Fruit fly (Drosophila melanogaster) whole organism, embryonic: ENCODE measurements around the gene CG11980.

Experiments used
- Ada2b ChIP-seq: fragments of 200-800 bp; sonication (Bioruptor generic); IDR thresholded peaks from 2 replicates; pipeline ENCODE4 v1.3.6; 2022; ENCODE audit warnings: missing biosample characterization, missing genetic modification characterization
- Aef1 ChIP-seq: fragments of 200-800 bp; sonication (Bioruptor generic); IDR thresholded peaks from 3 replicates; pipeline ENCODE4 v1.3.6; 2022; ENCODE audit warnings: missing biosample characterization, missing genetic modification characterization
- Awh ChIP-seq: fragments of 200-800 bp; sonication (Bioruptor generic); IDR thresholded peaks from 2 replicates; pipeline ENCODE4, ENCODE4 v1.3.6; 2022; ENCODE audit warnings: missing biosample characterization, missing genetic modification characterization
- CG10431 ChIP-seq: fragments of 200-800 bp; sonication (Bioruptor generic); optimal IDR thresholded peaks from 3 replicates; lab custom pipeline; 2018; ENCODE audit warnings: missing biosample characterization, mild to moderate bottlenecking, missing genetic modification characterization
- CG10979 ChIP-seq: fragments of 200-800 bp; sonication (Bioruptor generic); optimal IDR thresholded peaks from 2 replicates; lab custom pipeline; 2018; ENCODE audit warnings: missing biosample characterization, mild to moderate bottlenecking, missing genetic modification characterization, moderate library complexity
- CG11085 ChIP-seq: fragments of 200-800 bp; sonication (Bioruptor generic); IDR thresholded peaks from 2 replicates; pipeline ENCODE4 v1.3.6; 2022; ENCODE audit warnings: missing biosample characterization, missing genetic modification characterization
- CG12299 ChIP-seq: fragments of 200-800 bp; sonication (Bioruptor generic); optimal IDR thresholded peaks from 2 replicates; lab custom pipeline; 2018; ENCODE audit warnings: missing biosample characterization, mild to moderate bottlenecking, missing genetic modification characterization
- CG12391 ChIP-seq: fragments of 200-800 bp; sonication (Bioruptor generic); optimal IDR thresholded peaks from 3 replicates; lab custom pipeline; 2018; ENCODE audit warnings: missing biosample characterization, mild to moderate bottlenecking, missing genetic modification characterization, moderate library complexity
- CG14441 ChIP-seq: fragments of 200-800 bp; sonication (Bioruptor generic); IDR thresholded peaks from 2 replicates; pipeline ENCODE4 v1.3.6; 2022; ENCODE audit warnings: missing biosample characterization, missing genetic modification characterization
- CG14965 ChIP-seq: fragments of 200-800 bp; sonication (Bioruptor generic); optimal IDR thresholded peaks from 2 replicates; lab custom pipeline; 2016; ENCODE audit warnings: missing biosample characterization, missing genetic modification characterization, borderline replicate concordance
- CG15011 ChIP-seq: fragments of 200-800 bp; sonication (Bioruptor generic); optimal IDR thresholded peaks from 3 replicates; lab custom pipeline; 2018; ENCODE audit warnings: missing biosample characterization, mild to moderate bottlenecking, missing genetic modification characterization
- CG15514 ChIP-seq: fragments of 200-800 bp; sonication (Bioruptor generic); optimal IDR thresholded peaks from 3 replicates; lab custom pipeline; 2017; ENCODE audit warnings: missing biosample characterization, missing genetic modification characterization, mild to moderate bottlenecking, moderate library complexity, missing genetic modification reagents
- CG1603 ChIP-seq: fragments of 200-800 bp; sonication (Bioruptor generic); optimal IDR thresholded peaks from 2 replicates; lab custom pipeline; 2019; ENCODE audit warnings: missing biosample characterization, mild to moderate bottlenecking, missing genetic modification characterization, moderate library complexity
- CG3847 ChIP-seq: fragments of 200-800 bp; sonication (Bioruptor generic); IDR thresholded peaks from 2 replicates; pipeline ENCODE4 v1.3.6; 2022; ENCODE audit warnings: missing biosample characterization, missing genetic modification characterization
- CG9797 ChIP-seq: fragments of 200-800 bp; sonication (Bioruptor generic); optimal IDR thresholded peaks from 3 replicates; lab custom pipeline; 2018; ENCODE audit warnings: missing biosample characterization, mild to moderate bottlenecking, missing genetic modification characterization
- CoRest ChIP-seq: fragments of 200-800 bp; sonication (Bioruptor generic); optimal IDR thresholded peaks from 3 replicates; lab custom pipeline; 2018; ENCODE audit warnings: missing biosample characterization, mild to moderate bottlenecking, missing genetic modification characterization, moderate library complexity
- Fer1 ChIP-seq: fragments of 200-800 bp; sonication (Bioruptor generic); optimal IDR thresholded peaks from 2 replicates; lab custom pipeline; 2017; ENCODE audit warnings: missing biosample characterization, mild to moderate bottlenecking, missing genetic modification characterization
- Fer2 ChIP-seq: fragments of 200-800 bp; sonication (Bioruptor generic); optimal IDR thresholded peaks from 2 replicates; lab custom pipeline; 2018; ENCODE audit warnings: missing biosample characterization, mild to moderate bottlenecking, missing genetic modification characterization, moderate library complexity
- HmgD ChIP-seq: fragments of 200-800 bp; sonication (Bioruptor generic); optimal IDR thresholded peaks from 3 replicates; lab custom pipeline; 2016; ENCODE audit warnings: missing biosample characterization, missing genetic modification characterization
- Hr3 ChIP-seq: fragments of 200-800 bp; sonication (Bioruptor generic); optimal IDR thresholded peaks from 3 replicates; lab custom pipeline; 2016; ENCODE audit warnings: missing biosample characterization, missing genetic modification characterization
- Jarid2 ChIP-seq: fragments of 200-800 bp; sonication (Bioruptor generic); optimal IDR thresholded peaks from 3 replicates; lab custom pipeline; 2017; ENCODE audit warnings: mild to moderate bottlenecking, missing biosample characterization, missing genetic modification reagents, missing genetic modification characterization
- MESR4 ChIP-seq: fragments of 200-800 bp; sonication (Bioruptor generic); optimal IDR thresholded peaks from 2 replicates; lab custom pipeline; 2018; ENCODE audit warnings: missing biosample characterization, mild to moderate bottlenecking, missing genetic modification characterization, moderate library complexity
- Mad ChIP-seq: fragments of 200-800 bp; sonication (Bioruptor generic); optimal IDR thresholded peaks from 2 replicates; lab custom pipeline; 2016; ENCODE audit warnings: missing biosample characterization, missing genetic modification characterization
- Mes4 ChIP-seq: fragments of 200-800 bp; sonication (Bioruptor generic); optimal IDR thresholded peaks from 2 replicates; lab custom pipeline; 2016; ENCODE audit warnings: missing biosample characterization, missing genetic modification characterization
- Side ChIP-seq: fragments of 200-800 bp; sonication (Bioruptor generic); optimal IDR thresholded peaks from 2 replicates; lab custom pipeline; 2016; ENCODE audit warnings: missing biosample characterization, missing genetic modification characterization
- Stat92E ChIP-seq, 3 experiments: fragments of >200 bp in 2 of 3; fragments of 200-800 bp in 1 of 3; sonication (Bioruptor generic) in 1 of 3; optimal IDR thresholded peaks; 2 replicates each; lab custom pipeline; 2017 to 2019; ENCODE audit warnings: missing biosample characterization in 3 of 3, missing genetic modification characterization in 3 of 3, mild to moderate bottlenecking in 1 of 3, moderate library complexity in 1 of 3
- Taf1 ChIP-seq: fragments of 200-800 bp; sonication (Bioruptor generic); IDR thresholded peaks from 2 replicates; pipeline ENCODE4 v1.3.6; 2022; ENCODE audit warnings: missing biosample characterization, missing genetic modification characterization
- Tbp ChIP-seq: fragments of >200 bp; optimal IDR thresholded peaks from 2 replicates; lab custom pipeline; 2018; ENCODE audit warnings: missing biosample characterization, missing genetic modification characterization
- Trl ChIP-seq, 3 experiments: fragments of >200 bp in 2 of 3; fragments of 200-800 bp in 1 of 3; sonication (Bioruptor generic) in 1 of 3; optimal IDR thresholded peaks; 2 replicates in 1 of 3; 3 replicates in 2 of 3; lab custom pipeline; 2016 to 2017; ENCODE audit warnings: missing biosample characterization in 1 of 3, missing genetic modification characterization in 1 of 3
- Vsx1 ChIP-seq: fragments of 200-800 bp; sonication (Bioruptor generic); optimal IDR thresholded peaks from 2 replicates; lab custom pipeline; 2017; ENCODE audit warnings: missing biosample characterization, mild to moderate bottlenecking, missing genetic modification characterization, missing genetic modification reagents
- Xbp1 ChIP-seq: fragments of 200-800 bp; sonication (Bioruptor generic); optimal IDR thresholded peaks from 3 replicates; lab custom pipeline; 2016; ENCODE audit warnings: missing biosample characterization, mild to moderate bottlenecking, missing genetic modification characterization
- ara ChIP-seq: fragments of 200-800 bp; sonication (Bioruptor generic); IDR thresholded peaks from 2 replicates; pipeline ENCODE4 v1.3.6; 2022; ENCODE audit warnings: missing biosample characterization, missing genetic modification characterization
- bcd ChIP-seq: fragments of 200-800 bp; sonication (Bioruptor generic); optimal IDR thresholded peaks from 2 replicates; lab custom pipeline; 2017; ENCODE audit warnings: missing biosample characterization, mild to moderate bottlenecking, missing genetic modification characterization
- dan ChIP-seq: fragments of 200-800 bp; sonication (Bioruptor generic); IDR thresholded peaks from 2 replicates; pipeline ENCODE4 v1.3.6; 2022; ENCODE audit warnings: missing biosample characterization, missing genetic modification characterization
- disco-r ChIP-seq: fragments of 200-800 bp; sonication (Bioruptor generic); optimal IDR thresholded peaks from 2 replicates; lab custom pipeline; 2016; ENCODE audit warnings: missing biosample characterization, missing genetic modification characterization
- gcm2 ChIP-seq: fragments of 200-800 bp; sonication (Bioruptor generic); optimal IDR thresholded peaks from 2 replicates; lab custom pipeline; 2016; ENCODE audit warnings: missing biosample characterization, missing genetic modification characterization
- grau ChIP-seq: fragments of 200-800 bp; optimal IDR thresholded peaks from 3 replicates; lab custom pipeline; 2019; ENCODE audit warnings: missing biosample characterization, mild to moderate bottlenecking, missing genetic modification characterization, moderate library complexity
- grn ChIP-seq: fragments of 200-800 bp; sonication (Bioruptor generic); optimal IDR thresholded peaks from 3 replicates; lab custom pipeline; 2017; ENCODE audit warnings: missing biosample characterization, missing genetic modification characterization
- gt ChIP-seq: fragments of 200-800 bp; sonication (Bioruptor generic); IDR thresholded peaks from 2 replicates; pipeline ENCODE4 v1.3.6; 2022; ENCODE audit warnings: missing biosample characterization, missing genetic modification characterization
- her ChIP-seq: fragments of 200-800 bp; sonication (Bioruptor generic); optimal IDR thresholded peaks from 2 replicates; lab custom pipeline; 2016; ENCODE audit warnings: missing biosample characterization, missing genetic modification characterization
- ken ChIP-seq: fragments of 200-800 bp; sonication (Bioruptor generic); IDR thresholded peaks from 3 replicates; pipeline ENCODE4 v1.3.6; 2022; ENCODE audit warnings: missing biosample characterization, missing genetic modification characterization
- lbe ChIP-seq: fragments of 200-800 bp; sonication (Bioruptor generic); optimal IDR thresholded peaks from 2 replicates; lab custom pipeline; 2016; ENCODE audit warnings: missing biosample characterization, mild to moderate bottlenecking, missing genetic modification characterization
- oc ChIP-seq: fragments of 200-800 bp; sonication (Bioruptor generic); optimal IDR thresholded peaks from 2 replicates; lab custom pipeline; 2018; ENCODE audit warnings: missing biosample characterization, mild to moderate bottlenecking, missing genetic modification characterization, moderate library complexity
- odd ChIP-seq: fragments of 200-800 bp; sonication (Bioruptor generic); optimal IDR thresholded peaks from 2 replicates; lab custom pipeline; 2017; ENCODE audit warnings: missing biosample characterization, mild to moderate bottlenecking, missing genetic modification characterization
- pan ChIP-seq, 4 experiments: fragments of >200 bp in 3 of 4; fragments of 200-800 bp in 1 of 4; sonication (Bioruptor generic) in 1 of 4; optimal IDR thresholded peaks in 3 of 4; IDR thresholded peaks in 1 of 4; 2 replicates each; pipeline versions ENCODE4 v1.3.6 to Lab custom; 2017 to 2022; ENCODE audit warnings: missing biosample characterization in 2 of 4, missing genetic modification characterization in 2 of 4, mixed read lengths in 1 of 4
- pho ChIP-seq: fragments of 200-800 bp; sonication (Bioruptor generic); optimal IDR thresholded peaks from 2 replicates; lab custom pipeline; 2016; ENCODE audit warnings: missing biosample characterization, missing genetic modification characterization
- pita ChIP-seq: fragments of 200-800 bp; sonication (Bioruptor generic); optimal IDR thresholded peaks from 2 replicates; lab custom pipeline; 2017; ENCODE audit warnings: missing biosample characterization, mild to moderate bottlenecking, missing genetic modification characterization
- sens ChIP-seq: fragments of 200-800 bp; sonication (Bioruptor generic); peaks from one replicate; lab custom pipeline; 2016; ENCODE audit warnings: missing biosample characterization, missing genetic modification characterization
- trem ChIP-seq: fragments of 200-800 bp; optimal IDR thresholded peaks from 3 replicates; lab custom pipeline; 2019; ENCODE audit warnings: missing biosample characterization, mild to moderate bottlenecking, missing genetic modification characterization, moderate library complexity
- tx ChIP-seq: fragments of 200-800 bp; sonication (Bioruptor generic); optimal IDR thresholded peaks from 2 replicates; lab custom pipeline; 2016; ENCODE audit warnings: missing biosample characterization, missing genetic modification characterization
- unpg ChIP-seq: fragments of 200-800 bp; sonication (Bioruptor generic); optimal IDR thresholded peaks from 3 replicates; lab custom pipeline; 2018; ENCODE audit warnings: missing biosample characterization, mild to moderate bottlenecking, missing genetic modification characterization, moderate library complexity

Gene CG11980

dm6 chr3R:8978768-8979167 is 25.0 kb upstream of the CG11980 start (continued):
- no peak for TF ChIP-seq Jarid2
- TF ChIP-seq trem (tag; lab: Kevin White, UChicago), result no peak
- no peak for TF ChIP-seq CG15514 (GFP tag; lab: Kevin White, UChicago)
- no peak for TF ChIP-seq Fer2 (tag; lab: Kevin White, UChicago)
- TF ChIP-seq CG11085 (GFP tag; lab: Robert Waterston, UW), result no peak
- no peak for TF ChIP-seq HmgD (GFP tag; lab: Kevin White, UChicago)
- no peak for TF ChIP-seq her
- TF ChIP-seq CG1603 (tag; lab: Kevin White, UChicago), result no peak
- TF ChIP-seq MESR4 (GFP tag; lab: Kevin White, UChicago), result no peak
- TF ChIP-seq tx (GFP tag; lab: Kevin White, UChicago), result no peak
- TF ChIP-seq Ada2b (GFP tag; lab: Robert Waterston, UW), result no peak
- peak; percentile 53; the same call in 1 of the 2 replicates for TF ChIP-seq Awh
- no peak for TF ChIP-seq CG12299 (tag; lab: Kevin White, UChicago)
- TF ChIP-seq Side, result no peak
- TF ChIP-seq Hr3, result no peak
- TF ChIP-seq CG14965 (GFP tag; lab: Kevin White, UChicago), result no peak
- 0 out of 3 replicates have a peak, but pooled peaks have one; percentile 61 for TF ChIP-seq ken (GFP tag; lab: Robert Waterston, UW)
- TF ChIP-seq Trl (optimal IDR thresholded peaks at IDR 0.05; lab: Kevin White, UChicago), result no peak
- TF ChIP-seq Trl (GFP tag; optimal IDR thresholded peaks at IDR 0.05; lab: Kevin White, UChicago), result no peak
- TF ChIP-seq Fer1 (GFP tag; lab: Kevin White, UChicago), result no peak
- TF ChIP-seq ara, result peak; percentile 53; the same call in 1 of the 2 replicates
- no peak for TF ChIP-seq pan (optimal IDR thresholded peaks at IDR 0.05; lab: Kevin White, UChicago)
- TF ChIP-seq pan (GFP tag; optimal IDR thresholded peaks at IDR 0.05 in 1 of 2, IDR thresholded peaks at IDR 0.05 in 1 of 2), result no peak
- TF ChIP-seq Tbp, result no peak
- TF ChIP-seq CG15011, result no peak
- TF ChIP-seq CG9797 (GFP tag; lab: Kevin White, UChicago), result no peak
- TF ChIP-seq unpg, result peak; percentile 41
- TF ChIP-seq Xbp1 (GFP tag; lab: Kevin White, UChicago), result peak; percentile 20
- no peak for TF ChIP-seq sens (GFP tag; lab: Kevin White, UChicago)
- no peak for TF ChIP-seq disco-r (GFP tag; lab: Kevin White, UChicago)
- peak; percentile 67 for TF ChIP-seq CG10979 (tag; lab: Kevin White, UChicago)
- TF ChIP-seq dan (GFP tag; lab: Robert Waterston, UW), result no peak
- peak; percentile 12 for TF ChIP-seq bcd (GFP tag; lab: Kevin White, UChicago)
- no peak for TF ChIP-seq grau (tag; lab: Kevin White, UChicago)
- peak; percentile 40 for TF ChIP-seq lbe (GFP tag; lab: Kevin White, UChicago)
- TF ChIP-seq CG10431 (GFP tag; lab: Kevin White, UChicago), result no peak
- no peak for TF ChIP-seq gcm2
- TF ChIP-seq CG14441 (GFP tag; lab: Robert Waterston, UW), result 0 out of 2 replicates have a peak, but pooled peaks have one; percentile 40
- no peak for TF ChIP-seq odd
- no peak for TF ChIP-seq Stat92E (GFP tag; optimal IDR thresholded peaks at IDR 0.05; lab: Kevin White, UChicago)
- TF ChIP-seq Mes4 (GFP tag; lab: Kevin White, UChicago), result no peak
- peak; percentile 32 for TF ChIP-seq CG12391 (tag; lab: Kevin White, UChicago)
- no peak for TF ChIP-seq CG3847 (GFP tag; lab: Robert Waterston, UW)
- TF ChIP-seq gt (GFP tag; lab: Robert Waterston, UW), result no peak
- no peak for TF ChIP-seq pho (GFP tag; lab: Kevin White, UChicago)
- TF ChIP-seq Mad (GFP tag; lab: Kevin White, UChicago), result no peak
- TF ChIP-seq Taf1 (GFP tag; lab: Robert Waterston, UW), result no peak
- no peak for TF ChIP-seq grn (GFP tag; lab: Kevin White, UChicago)
- TF ChIP-seq oc, result peak; percentile 55
- no peak for TF ChIP-seq Aef1 (GFP tag; lab: Robert Waterston, UW)
- TF ChIP-seq pita (GFP tag; lab: Kevin White, UChicago), result no peak
- TF ChIP-seq Vsx1, result no peak
- TF ChIP-seq CoRest, result peak; percentile 54
